Fruit fly (Drosophila melanogaster): ENCODE data around the gene cysu.
A peak's percentile ranks its signal among the peaks of the same experiment; 100 is the strongest.

The cysu gene

dm6 chr3R:17425417-17425915, at the start of gene cysu:
Gene cysu, plus strand, starts transcription at chr3R:17425768.
- TF ChIP-seq CTCF (optimal IDR thresholded peaks at IDR 0.05), result no peak
- no peak for TF ChIP-seq CG8478 (optimal IDR thresholded peaks at IDR 0.05)

- TF ChIP-seq CG8478 (optimal IDR thresholded peaks at IDR 0.05) (no peak), CTCF (optimal IDR thresholded peaks at IDR 0.05) (no peak)
Observed at dm6 chr3R:17377503-17377902, 48.1 kb upstream of the cysu start.

dm6 chr3R:17379051-17379450, 46.5 kb upstream of the cysu start:
- TF ChIP-seq CTCF (optimal IDR thresholded peaks at IDR 0.05) (no peak), CG8478 (optimal IDR thresholded peaks at IDR 0.05) (no peak)

dm6 chr3R:17379742-17380141, 45.8 kb upstream of the cysu start, which contains the start of gene lute:
Gene lute, plus strand, starts transcription at chr3R:17379944.
- TF ChIP-seq CTCF (optimal IDR thresholded peaks at IDR 0.05) (no peak), CG8478 (optimal IDR thresholded peaks at IDR 0.05) (no peak)

- TF ChIP-seq CG8478 (optimal IDR thresholded peaks at IDR 0.05) (no peak), CTCF (optimal IDR thresholded peaks at IDR 0.05) (no peak)
Observed at dm6 chr3R:17381916-17382315, 43.7 kb upstream of the cysu start.

- TF ChIP-seq CTCF (optimal IDR thresholded peaks at IDR 0.05), result peak in 1 of 2 experiments; percentile 12
- no peak for TF ChIP-seq CG8478 (optimal IDR thresholded peaks at IDR 0.05)
Observed at dm6 chr3R:17385329-17386019, 40.1 kb upstream of the cysu start.

- TF ChIP-seq CG8478 (optimal IDR thresholded peaks at IDR 0.05) (no peak), CTCF (optimal IDR thresholded peaks at IDR 0.05) (no peak)
Observed at dm6 chr3R:17386168-17386819, 39.3 kb upstream of the cysu start.

dm6 chr3R:17391313-17391845, 34.2 kb upstream of the cysu start, which contains the start of the genes Brf and sds22:
Gene Brf, minus strand, starts transcription at chr3R:17391337.
Gene sds22, plus strand, starts transcription at chr3R:17391594.
- TF ChIP-seq CTCF (optimal IDR thresholded peaks at IDR 0.05) (no peak), CG8478 (optimal IDR thresholded peaks at IDR 0.05) (no peak)

dm6 chr3R:17394318-17395188, 31.0 kb upstream of the cysu start, which contains the start of gene CREG:
Gene CREG, minus strand, starts transcription at chr3R:17394640.
- TF ChIP-seq CTCF (optimal IDR thresholded peaks at IDR 0.05), result no peak
- no peak for TF ChIP-seq CG8478 (optimal IDR thresholded peaks at IDR 0.05)

- TF ChIP-seq CG8478 (optimal IDR thresholded peaks at IDR 0.05), result no peak
- TF ChIP-seq CTCF (optimal IDR thresholded peaks at IDR 0.05), result no peak
Observed at dm6 chr3R:17400102-17400501, 25.5 kb upstream of the cysu start.

dm6 chr3R:17400675-17401118, 24.9 kb upstream of the cysu start:
- TF ChIP-seq CG8478 (optimal IDR thresholded peaks at IDR 0.05) (no peak), CTCF (optimal IDR thresholded peaks at IDR 0.05) (no peak)

dm6 chr3R:17401289-17401752, 24.2 kb upstream of the cysu start:
- TF ChIP-seq CTCF (optimal IDR thresholded peaks at IDR 0.05) (peak; percentile 38 to 43), CG8478 (optimal IDR thresholded peaks at IDR 0.05) (no peak)

dm6 chr3R:17402434-17402833, 23.1 kb upstream of the cysu start, which contains the start of gene Sur-8:
Gene Sur-8, minus strand, starts transcription at chr3R:17402515.
- TF ChIP-seq CTCF (optimal IDR thresholded peaks at IDR 0.05) (peak; percentile 90 to 92), CG8478 (optimal IDR thresholded peaks at IDR 0.05) (no peak)

- TF ChIP-seq CG8478 (optimal IDR thresholded peaks at IDR 0.05) (no peak), CTCF (optimal IDR thresholded peaks at IDR 0.05) (no peak)
Observed at dm6 chr3R:17403188-17403587, 22.4 kb upstream of the cysu start, which contains the start of gene CG34279. Gene CG34279, minus strand, starts transcription at chr3R:17403288.

Data from S2 (cell line).